Worm (Caenorhabditis elegans) whole organism, L4/young adult: ENCODE data around the gene ndub-3.

Experiments
- W03F9.2 ChIP-seq: fragments of 150-350 bp; optimal IDR thresholded peaks from 2 replicates; lab custom pipeline; 2014; ENCODE audit warnings: missing biosample characterization, missing genetic modification characterization
- dao-5 ChIP-seq: sonication (generic microtip); optimal IDR thresholded peaks from 2 replicates; lab custom pipeline; 2016; ENCODE audit warnings: missing genotype, missing genetic modification characterization, moderate library complexity, missing compliant biosample characterization
- him-1 ChIP-seq: sonication (generic microtip); optimal IDR thresholded peaks from 2 replicates; lab custom pipeline; 2016; ENCODE audit warnings: missing genotype, missing genetic modification reagents, missing genetic modification characterization, missing compliant biosample characterization

- TF ChIP-seq W03F9.2 (tag; lab: Kevin White, UChicago) (no peak), him-1 (tag; lab: Kevin White, UChicago) (no peak), dao-5 (tag; lab: Kevin White, UChicago) (no peak)
Observed at ce11 chrII:8916656-8917055, 48.0 kb downstream of the ndub-3 start.
